Fruit fly (Drosophila melanogaster) whole organism: ENCODE measurements around the gene Cpr97Ea.

Experiments used
- CG8478 ChIP-seq: fragments of >200 bp; optimal IDR thresholded peaks from 2 replicates; lab custom pipeline; 2018; ENCODE audit warnings: inconsistent platforms
- pan ChIP-seq: fragments of >200 bp; optimal IDR thresholded peaks from 2 replicates; lab custom pipeline; 2017

dm6 chr3R:27133992-27134391, 46.4 kb upstream of the Cpr97Ea start:
- TF ChIP-seq CG8478 (lab: Kevin White, UChicago) (no peak), pan (lab: Kevin White, UChicago) (no peak)
